Fruit fly (Drosophila melanogaster): ENCODE measurements around the gene CG15394.

- no peak for TF ChIP-seq CG4318 (GFP tag; optimal IDR thresholded peaks at IDR 0.05)
- no peak for TF ChIP-seq Eip75B (GFP tag; optimal IDR thresholded peaks at IDR 0.05)
- TF ChIP-seq Smox (GFP tag; optimal IDR thresholded peaks at IDR 0.05): no peak
- TF ChIP-seq Sox15 (GFP tag; optimal IDR thresholded peaks at IDR 0.05): no peak
- no peak for TF ChIP-seq CG6854 (GFP tag; optimal IDR thresholded peaks at IDR 0.05)
- TF ChIP-seq dsx (GFP tag; optimal IDR thresholded peaks at IDR 0.05; ENCODE audit: poor library complexity, severe bottlenecking): no peak
- no peak for TF ChIP-seq fd85E (GFP tag; optimal IDR thresholded peaks at IDR 0.05)
- TF ChIP-seq net (GFP tag; optimal IDR thresholded peaks at IDR 0.05): no peak
- TF ChIP-seq Eip78C (GFP tag): peak; percentile 31
These were observed 18.7 kb upstream of the CG15394 start, which contains the start of gene Cyp309a2 for dm6 chr2L:2572937-2573336.
